Fruit fly (Drosophila melanogaster) whole organism, embryonic: ENCODE results near the gene CG15043.

ENCODE experiments used
- Bdp1 ChIP-seq: fragments of 200-800 bp; sonication (Bioruptor generic); optimal IDR thresholded peaks from 3 replicates; lab custom pipeline; 2016; ENCODE audit warnings: missing biosample characterization, missing genetic modification characterization
- CG10431 ChIP-seq: fragments of 200-800 bp; sonication (Bioruptor generic); optimal IDR thresholded peaks from 3 replicates; lab custom pipeline; 2018; ENCODE audit warnings: missing biosample characterization, mild to moderate bottlenecking, missing genetic modification characterization
- CG2120 ChIP-seq: fragments of 200-800 bp; sonication (Bioruptor generic); optimal IDR thresholded peaks from 3 replicates; lab custom pipeline; 2016; ENCODE audit warnings: missing biosample characterization, missing genetic modification characterization
- CG7357 ChIP-seq: fragments of 200-800 bp; sonication (Bioruptor generic); IDR thresholded peaks from 3 replicates; pipeline ENCODE4 v1.3.6; 2022; ENCODE audit warnings: missing biosample characterization, missing genetic modification characterization
- HHEX ChIP-seq: fragments of 200-800 bp; sonication (Bioruptor generic); optimal IDR thresholded peaks from 3 replicates; lab custom pipeline; 2017; ENCODE audit warnings: missing biosample characterization, mild to moderate bottlenecking, missing genetic modification characterization, missing genetic modification reagents
- Hr51 ChIP-seq, 2 experiments: fragments of 200-800 bp; sonication (Bioruptor generic); optimal IDR thresholded peaks; 2 replicates in 1 of 2; 3 replicates in 1 of 2; lab custom pipeline; 2016 to 2018; ENCODE audit warnings: missing biosample characterization in 2 of 2, missing genetic modification characterization in 2 of 2, mild to moderate bottlenecking in 1 of 2, moderate library complexity in 1 of 2
- Nf-YA ChIP-seq: fragments of 200-800 bp; sonication (Bioruptor generic); IDR thresholded peaks from 2 replicates; pipeline ENCODE4 v1.3.6; 2022; ENCODE audit warnings: missing biosample characterization, missing genetic modification characterization
- Scr ChIP-seq: fragments of 200-800 bp; sonication (Bioruptor generic); IDR thresholded peaks from 2 replicates; pipeline ENCODE4 v1.3.6; 2022; ENCODE audit warnings: missing biosample characterization, missing genetic modification characterization; ENCODE audit not compliant: partially characterized antibody
- Sox102F ChIP-seq: fragments of 200-800 bp; sonication (Bioruptor generic); optimal IDR thresholded peaks from 2 replicates; lab custom pipeline; 2018; ENCODE audit warnings: missing biosample characterization, mild to moderate bottlenecking, missing genetic modification characterization, moderate library complexity
- ranshi ChIP-seq: fragments of 200-800 bp; sonication (Bioruptor generic); IDR thresholded peaks from 2 replicates; pipeline ENCODE4 v1.3.6; 2022; ENCODE audit warnings: missing biosample characterization, missing genetic modification characterization
- tin ChIP-seq: fragments of 200-800 bp; sonication (Bioruptor generic); optimal IDR thresholded peaks from 3 replicates; lab custom pipeline; 2016; ENCODE audit warnings: missing biosample characterization, missing genetic modification characterization
- vvl ChIP-seq: fragments of 200-800 bp; sonication (Bioruptor generic); IDR thresholded peaks from 2 replicates; pipeline ENCODE4 v1.3.6; 2022; ENCODE audit warnings: missing biosample characterization, missing genetic modification characterization
- zen2 ChIP-seq: fragments of 200-800 bp; sonication (Bioruptor generic); IDR thresholded peaks from 3 replicates; pipeline ENCODE4 v1.3.6; 2022; ENCODE audit warnings: missing biosample characterization, missing genetic modification characterization; ENCODE audit not compliant: partially characterized antibody

DNA sequence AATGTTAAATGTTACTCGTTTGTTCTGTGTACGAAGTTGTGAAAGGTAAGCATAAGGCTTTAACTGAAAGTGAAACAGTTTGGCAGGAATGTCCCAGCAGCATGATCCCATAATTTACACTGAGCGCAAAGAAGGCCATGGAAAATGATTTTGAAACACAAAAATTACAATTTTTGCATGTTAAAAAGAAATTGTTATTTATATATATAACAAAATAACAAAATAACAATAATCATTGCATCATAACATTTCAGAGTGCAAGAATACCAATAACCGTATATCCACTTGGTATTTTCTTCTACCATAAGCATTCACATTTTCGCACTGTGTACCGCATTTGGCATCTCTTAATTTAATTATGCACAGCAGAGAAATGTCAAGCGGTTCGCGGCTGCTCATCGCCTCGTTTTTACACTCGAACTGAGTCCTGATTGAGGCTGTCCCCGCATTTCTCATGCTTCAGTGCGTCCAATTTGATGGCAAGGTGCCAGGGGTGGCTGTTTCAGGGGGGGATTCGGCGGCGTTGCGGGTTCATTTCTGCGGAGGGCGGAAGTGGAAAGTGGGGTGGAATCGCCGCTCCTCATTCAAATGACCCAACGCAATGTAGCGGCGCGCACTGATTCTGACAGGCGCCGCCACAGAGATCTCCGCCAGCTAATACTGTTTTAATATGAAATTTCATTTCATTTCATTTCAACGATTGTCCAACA lies 28.6 kb upstream of the CG15043 start, which contains the start of gene CG6481:
- TF ChIP-seq HHEX (GFP tag; lab: Kevin White, UChicago): no peak
- no peak for TF ChIP-seq vvl
- TF ChIP-seq CG10431 (GFP tag; lab: Kevin White, UChicago): no peak
- TF ChIP-seq Hr51 (GFP tag; optimal IDR thresholded peaks at IDR 0.05; lab: Kevin White, UChicago): no peak
- no peak for TF ChIP-seq Sox102F (GFP tag; lab: Kevin White, UChicago)
- no peak for TF ChIP-seq tin (GFP tag; lab: Kevin White, UChicago)
- no peak for TF ChIP-seq Bdp1 (GFP tag; lab: Kevin White, UChicago)
- no peak for TF ChIP-seq Nf-YA (GFP tag; lab: Robert Waterston, UW)
- no peak for TF ChIP-seq Scr (GFP tag; lab: Robert Waterston, UW)
- TF ChIP-seq zen2: no peak
- no peak for TF ChIP-seq CG2120 (GFP tag; lab: Kevin White, UChicago)
- TF ChIP-seq ranshi (GFP tag; lab: Robert Waterston, UW): no peak
- TF ChIP-seq CG7357 (GFP tag; lab: Robert Waterston, UW): no peak
